Worm (Caenorhabditis elegans): ENCODE measurements around the gene clec-166.

The clec-166 gene

DNA sequence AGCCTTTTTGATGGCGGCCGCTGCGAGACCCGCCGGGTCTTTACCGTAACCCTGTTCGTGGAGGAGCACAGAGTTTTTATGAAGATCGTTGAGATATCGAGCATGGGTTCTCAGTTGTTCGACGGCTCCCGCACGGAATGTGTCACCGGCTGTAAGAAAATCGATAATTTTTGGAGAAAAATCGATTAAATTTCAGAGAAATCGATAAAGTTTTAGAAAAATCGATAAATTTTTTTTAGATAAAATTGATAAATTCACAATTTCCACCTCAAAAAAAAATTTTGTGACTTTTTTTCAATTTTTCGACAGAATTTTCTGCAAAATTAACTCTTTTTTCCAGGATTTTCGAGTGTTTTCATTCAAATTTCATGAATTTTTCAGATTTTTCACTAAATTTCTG is 16.4 kb downstream of the clec-166 start:
- TF ChIP-seq ceh-48 (tag; optimal IDR thresholded peaks at IDR 0.05) (no peak), lin-11 (tag; optimal IDR thresholded peaks at IDR 0.05) (no peak), elt-2 (tag; optimal IDR thresholded peaks at IDR 0.05) (no peak), K09A11.1 (tag; optimal IDR thresholded peaks at IDR 0.05; ENCODE audit: insufficient read depth) (no peak), C08G9.2 (tag; optimal IDR thresholded peaks at IDR 0.05) (no peak), hlh-8 (tag; optimal IDR thresholded peaks at IDR 0.05) (no peak), ceh-31 (tag; optimal IDR thresholded peaks at IDR 0.05) (no peak), odd-2 (tag; optimal IDR thresholded peaks at IDR 0.05) (no peak), pqm-1 (tag; optimal IDR thresholded peaks at IDR 0.05) (no peak), dve-1 (tag; optimal IDR thresholded peaks at IDR 0.05) (no peak), npax-4 (tag; optimal IDR thresholded peaks at IDR 0.05) (no peak), pat-9 (tag; optimal IDR thresholded peaks at IDR 0.05) (no peak), hlh-13 (GFP tag; optimal IDR thresholded peaks at IDR 0.05) (no peak), fkh-6 (tag; optimal IDR thresholded peaks at IDR 0.05) (no peak), rnt-1 (tag; optimal IDR thresholded peaks at IDR 0.05) (no peak), pag-3 (tag; optimal IDR thresholded peaks at IDR 0.05; ENCODE audit: borderline replicate concordance) (no peak), ets-4 (tag; optimal IDR thresholded peaks at IDR 0.05) (no peak), ceh-24 (tag; optimal IDR thresholded peaks at IDR 0.05) (no peak), sdc-2 (tag; optimal IDR thresholded peaks at IDR 0.05) (no peak), fkh-10 (GFP tag; optimal IDR thresholded peaks at IDR 0.05) (no peak)

DNA sequence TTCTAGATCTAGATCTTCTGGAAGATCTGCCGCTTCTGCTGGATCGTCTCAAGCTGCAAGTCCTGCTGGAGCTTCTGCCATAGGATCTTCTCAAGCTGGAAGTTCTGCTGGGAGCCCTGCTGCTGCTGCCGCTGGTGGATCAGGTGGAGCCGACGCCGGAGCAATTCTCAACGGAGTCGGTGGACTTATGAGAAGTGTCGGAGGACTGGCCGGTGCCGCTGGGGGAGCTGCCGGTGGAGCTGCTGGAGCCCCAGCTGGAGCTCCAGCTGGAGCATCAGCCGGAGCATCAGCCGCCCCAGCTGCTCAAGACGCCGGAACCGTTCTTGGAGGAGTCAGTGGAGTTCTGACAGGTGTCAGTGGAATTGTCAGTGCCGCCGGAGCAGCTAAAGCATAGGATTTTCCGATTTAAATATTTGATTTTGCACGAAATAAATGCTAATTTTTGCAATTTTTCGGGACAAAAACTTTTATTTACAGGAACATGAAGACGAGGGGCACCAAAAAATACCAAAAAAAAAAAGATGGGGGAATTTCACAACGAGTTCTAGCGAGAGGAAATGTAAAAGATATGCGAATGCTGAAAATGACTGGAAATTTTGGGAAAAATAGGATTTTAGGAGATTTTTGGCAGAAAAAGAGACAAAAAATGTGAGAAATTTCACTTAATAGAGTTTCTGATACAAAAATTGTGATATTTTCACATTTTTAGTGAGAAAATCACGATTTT is 18.6 kb downstream of the clec-166 start:
- TF ChIP-seq ttx-3 (tag; optimal IDR thresholded peaks at IDR 0.05) (no peak), syd-9 (tag; optimal IDR thresholded peaks at IDR 0.05) (no peak), pqm-1 (tag; optimal IDR thresholded peaks at IDR 0.05) (no peak), ref-2 (tag; optimal IDR thresholded peaks at IDR 0.05) (no peak)

DNA sequence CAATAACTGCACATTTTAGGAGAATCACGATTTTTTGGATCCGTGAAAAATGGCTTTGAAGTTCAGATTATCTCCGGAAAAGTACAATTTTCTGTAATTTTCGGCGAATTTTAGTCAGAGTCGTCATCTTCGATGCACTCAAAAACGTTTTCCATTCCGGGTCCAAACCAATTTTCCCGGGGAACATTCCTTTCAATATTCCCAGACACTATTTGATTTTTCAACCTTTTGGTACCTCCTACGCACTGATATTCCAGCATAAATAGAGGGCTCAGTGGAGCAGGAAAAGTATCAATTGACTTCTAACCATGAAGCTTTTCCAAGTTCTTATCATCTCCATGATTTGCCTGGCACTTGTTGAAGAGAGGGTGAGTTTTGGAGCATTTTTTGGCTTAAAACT is 19.6 kb downstream of the clec-166 start, which contains the start of gene W09G12.6:
W09G12.6 (plus strand) TSS at position 301 of the 400 bp plus-strand sequence.
- no peak for TF ChIP-seq dve-1 (tag; optimal IDR thresholded peaks at IDR 0.05)
- TF ChIP-seq che-1 (tag; optimal IDR thresholded peaks at IDR 0.05): no peak
- TF ChIP-seq hlh-30 (tag; optimal IDR thresholded peaks at IDR 0.05; ENCODE audit: insufficient read depth): no peak
- TF ChIP-seq ceh-30 (tag; optimal IDR thresholded peaks at IDR 0.05): no peak
- no peak for TF ChIP-seq ceh-6 (GFP tag; optimal IDR thresholded peaks at IDR 0.05)
- TF ChIP-seq tbx-2 (tag; optimal IDR thresholded peaks at IDR 0.05): no peak
- TF ChIP-seq hlh-15 (tag; optimal IDR thresholded peaks at IDR 0.05): no peak
- no peak for TF ChIP-seq eyg-1 (tag; optimal IDR thresholded peaks at IDR 0.05)
- TF ChIP-seq nhr-232 (tag; optimal IDR thresholded peaks at IDR 0.05): no peak
- TF ChIP-seq K09A11.1 (tag; optimal IDR thresholded peaks at IDR 0.05; ENCODE audit: insufficient read depth): no peak
- TF ChIP-seq ceh-18 (tag; optimal IDR thresholded peaks at IDR 0.05): no peak
- no peak for TF ChIP-seq ceh-14 (tag; optimal IDR thresholded peaks at IDR 0.05)
- no peak for TF ChIP-seq ceh-45 (GFP tag; IDR thresholded peaks at IDR 0.05)

DNA sequence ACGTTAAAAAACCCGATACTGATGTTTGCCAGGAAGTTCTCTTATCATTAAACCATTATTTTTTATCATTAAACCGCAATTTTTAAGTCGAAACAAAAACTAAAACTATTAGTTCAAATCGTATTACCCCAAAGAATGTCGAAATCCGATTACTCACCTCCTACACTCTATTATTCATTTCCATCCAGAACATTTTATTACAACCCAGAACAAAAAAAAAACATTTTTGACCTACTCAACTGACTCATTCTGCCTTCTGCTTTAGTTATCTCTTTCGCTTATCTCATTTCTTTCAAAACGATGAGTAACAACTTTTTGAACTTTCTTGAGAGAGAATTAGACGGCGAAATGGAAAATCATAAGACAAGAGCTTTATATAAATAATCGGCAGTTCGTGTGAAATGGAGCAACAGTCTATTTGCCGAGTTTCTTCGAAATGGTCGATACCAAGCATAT is 22.4 kb downstream of the clec-166 start, which contains the start of gene W09G12.7:
W09G12.7 (plus strand) TSS at position 406 of the 456 bp plus-strand sequence.
- no peak for TF ChIP-seq ceh-24 (tag; optimal IDR thresholded peaks at IDR 0.05)
- TF ChIP-seq dmd-4 (tag; optimal IDR thresholded peaks at IDR 0.05; ENCODE audit: borderline replicate concordance): no peak
- no peak for TF ChIP-seq gmeb-2 (tag; optimal IDR thresholded peaks at IDR 0.05)
- TF ChIP-seq fkh-10 (GFP tag; optimal IDR thresholded peaks at IDR 0.05): no peak
- TF ChIP-seq unc-3 (GFP tag; conservative IDR thresholded peaks at IDR 0.05): no peak
- TF ChIP-seq unc-3 (tag; optimal IDR thresholded peaks at IDR 0.05): no peak
- no peak for TF ChIP-seq nhr-232 (tag; optimal IDR thresholded peaks at IDR 0.05)
- no peak for TF ChIP-seq unc-86 (tag; optimal IDR thresholded peaks at IDR 0.05)
- TF ChIP-seq syd-9 (tag; optimal IDR thresholded peaks at IDR 0.05): no peak
- no peak for TF ChIP-seq dve-1 (tag; optimal IDR thresholded peaks at IDR 0.05)
- no peak for TF ChIP-seq ceh-48 (tag; optimal IDR thresholded peaks at IDR 0.05)
- TF ChIP-seq pha-4 (tag; optimal IDR thresholded peaks at IDR 0.05): no peak
- TF ChIP-seq ceh-2 (tag; optimal IDR thresholded peaks at IDR 0.05): no peak
- TF ChIP-seq C08G9.2 (tag; optimal IDR thresholded peaks at IDR 0.05): no peak
- no peak for TF ChIP-seq ttx-3 (tag; optimal IDR thresholded peaks at IDR 0.05)
- TF ChIP-seq pag-3 (tag; optimal IDR thresholded peaks at IDR 0.05; ENCODE audit: borderline replicate concordance): no peak
- no peak for TF ChIP-seq lin-11 (tag; optimal IDR thresholded peaks at IDR 0.05)
- no peak for TF ChIP-seq elt-4 (tag; optimal IDR thresholded peaks at IDR 0.05)
